Worm (Caenorhabditis elegans) whole organism, L2 larva: Measurements from ENCODE around the gene ins-39.
A peak's percentile ranks its signal among the peaks of the same experiment; 100 is the strongest.

ENCODE experiments used
- C34F6.9 ChIP-seq: fragments of 150-350 bp; optimal IDR thresholded peaks from 2 replicates; lab custom pipeline; 2014; ENCODE audit warnings: missing biosample characterization, missing genetic modification characterization
- F13H6.1 ChIP-seq: sonication (generic microtip); optimal IDR thresholded peaks from 2 replicates; lab custom pipeline; 2016; ENCODE audit warnings: missing genetic modification characterization, missing compliant biosample characterization
- ZK546.5 ChIP-seq: sonication (generic microtip); optimal IDR thresholded peaks from 2 replicates; lab custom pipeline; 2017; ENCODE audit warnings: missing biosample characterization, missing genetic modification characterization
- aly-2 ChIP-seq: fragments of 150-350 bp; optimal IDR thresholded peaks from 2 replicates; lab custom pipeline; 2014; ENCODE audit warnings: missing biosample characterization, missing genetic modification characterization
- ama-1 ChIP-seq: fragments of 150-350 bp; optimal IDR thresholded peaks from 2 replicates; lab custom pipeline; 2018; ENCODE audit warnings: inconsistent platforms
- blmp-1 ChIP-seq: sonication (generic microtip); optimal IDR thresholded peaks from 2 replicates; lab custom pipeline; 2017; ENCODE audit warnings: missing genetic modification characterization, mild to moderate bottlenecking, missing compliant biosample characterization, antibody characterized with exemption, moderate library complexity; ENCODE audit not compliant: insufficient read depth
- ceh-16 ChIP-seq: fragments of 150-350 bp; optimal IDR thresholded peaks from 2 replicates; lab custom pipeline; 2014; ENCODE audit warnings: missing biosample characterization, missing genetic modification characterization
- crh-2 ChIP-seq: sonication (generic microtip); optimal IDR thresholded peaks from 2 replicates; lab custom pipeline; 2017; ENCODE audit warnings: missing biosample characterization, missing genetic modification characterization
- dmd-4 ChIP-seq: sonication (generic microtip); optimal IDR thresholded peaks from 2 replicates; lab custom pipeline; 2017; ENCODE audit warnings: missing biosample characterization, missing genetic modification characterization
- egl-27 ChIP-seq: sonication (generic microtip); optimal IDR thresholded peaks from 3 replicates; lab custom pipeline; 2017; ENCODE audit warnings: missing biosample characterization, missing genetic modification reagents, missing genetic modification characterization
- fos-1 ChIP-seq: fragments of 150-350 bp; optimal IDR thresholded peaks from 2 replicates; lab custom pipeline; 2014; ENCODE audit warnings: missing biosample characterization, missing genetic modification characterization
- gmeb-1 ChIP-seq: fragments of 150-350 bp; optimal IDR thresholded peaks from 2 replicates; lab custom pipeline; 2014; ENCODE audit warnings: missing biosample characterization, missing genetic modification characterization
- lin-11 ChIP-seq: fragments of 150-350 bp; sonication (generic microtip); optimal IDR thresholded peaks from 2 replicates; lab custom pipeline; 2014; ENCODE audit warnings: missing biosample characterization, missing genetic modification characterization, inconsistent platforms, mixed read lengths
- lin-13 ChIP-seq: fragments of 150-350 bp; optimal IDR thresholded peaks from 2 replicates; lab custom pipeline; 2014; ENCODE audit warnings: missing biosample characterization, missing genetic modification reagents, missing genetic modification characterization
- mdl-1 ChIP-seq, 2 experiments: fragments of 150-350 bp in 1 of 2; sonication (generic microtip) in 1 of 2; optimal IDR thresholded peaks; 2 replicates each; lab custom pipeline; 2017; ENCODE audit warnings: missing biosample characterization in 2 of 2, missing genetic modification characterization in 2 of 2
- nhr-11 ChIP-seq: fragments of 150-350 bp; optimal IDR thresholded peaks from 2 replicates; lab custom pipeline; 2014; ENCODE audit warnings: missing biosample characterization, missing genetic modification characterization
- nhr-12 ChIP-seq: fragments of 150-350 bp; optimal IDR thresholded peaks from 2 replicates; lab custom pipeline; 2014; ENCODE audit warnings: missing biosample characterization, missing genetic modification characterization
- nhr-129 ChIP-seq: fragments of 150-350 bp; optimal IDR thresholded peaks from 2 replicates; lab custom pipeline; 2014; ENCODE audit warnings: missing biosample characterization, missing genetic modification characterization
- nhr-21 ChIP-seq: fragments of 150-350 bp; optimal IDR thresholded peaks from 2 replicates; lab custom pipeline; 2014; ENCODE audit warnings: missing biosample characterization, missing genetic modification characterization
- nhr-23 ChIP-seq: fragments of 150-350 bp; optimal IDR thresholded peaks from 2 replicates; lab custom pipeline; 2014; ENCODE audit warnings: missing biosample characterization, missing genetic modification reagents, missing genetic modification characterization
- peb-1 ChIP-seq: fragments of 150-350 bp; optimal IDR thresholded peaks from 2 replicates; lab custom pipeline; 2014; ENCODE audit warnings: missing biosample characterization, missing genetic modification characterization
- sma-9 ChIP-seq, 2 experiments: fragments of 150-350 bp in 1 of 2; sonication (generic microtip) in 1 of 2; optimal IDR thresholded peaks; 2 replicates each; lab custom pipeline; 2014 to 2016; ENCODE audit warnings: missing genetic modification characterization in 2 of 2, mild to moderate bottlenecking in 1 of 2, missing biosample characterization in 1 of 2, missing compliant biosample characterization in 1 of 2, missing genetic modification reagents in 1 of 2, moderate library complexity in 1 of 2
- snpc-4 ChIP-seq: fragments of 150-350 bp; optimal IDR thresholded peaks from 2 replicates; lab custom pipeline; 2014; ENCODE audit warnings: missing biosample characterization, missing genetic modification characterization
- unc-39 ChIP-seq: fragments of 150-350 bp; optimal IDR thresholded peaks from 2 replicates; lab custom pipeline; 2014; ENCODE audit warnings: missing biosample characterization, missing genetic modification characterization
- unc-55 ChIP-seq: fragments of 150-350 bp; sonication (generic microtip); optimal IDR thresholded peaks from 3 replicates; lab custom pipeline; 2014; ENCODE audit warnings: missing biosample characterization, missing genetic modification reagents, missing genetic modification characterization
- unc-62 ChIP-seq: fragments of 150-350 bp; optimal IDR thresholded peaks from 2 replicates; lab custom pipeline; 2014; ENCODE audit warnings: missing biosample characterization, missing genetic modification reagents, missing genetic modification characterization
- zag-1 ChIP-seq: fragments of 150-350 bp; optimal IDR thresholded peaks from 2 replicates; lab custom pipeline; 2014; ENCODE audit warnings: missing biosample characterization, missing genetic modification characterization
- ztf-4 ChIP-seq: fragments of 150-350 bp; optimal IDR thresholded peaks from 2 replicates; lab custom pipeline; 2014; ENCODE audit warnings: missing biosample characterization, missing genetic modification characterization

Gene ins-39

ce11 chrX:1379391-1379790, 35.2 kb upstream of the ins-39 start (continued):
- peak; percentile 24 for TF ChIP-seq gmeb-1 (tag; lab: Kevin White, UChicago)
- TF ChIP-seq egl-27 (tag; lab: Kevin White, UChicago) = no peak
- peak; percentile 53 for TF ChIP-seq fos-1 (tag; lab: Kevin White, UChicago)
- TF ChIP-seq nhr-12 (tag; lab: Kevin White, UChicago) = no peak
- TF ChIP-seq crh-2 (tag; lab: Kevin White, UChicago) = peak; percentile 61
- TF ChIP-seq aly-2 = no peak
- TF ChIP-seq sma-9 (GFP tag; optimal IDR thresholded peaks at IDR 0.05; lab: Kevin White, UChicago) = peak; percentile 56
- no peak for TF ChIP-seq sma-9 (tag; optimal IDR thresholded peaks at IDR 0.05; lab: Kevin White, UChicago)

ce11 chrX:1372464-1372863, 28.2 kb upstream of the ins-39 start:
- TF ChIP-seq snpc-4 (tag; lab: Kevin White, UChicago) (peak; percentile 11), nhr-11 (tag; lab: Kevin White, UChicago) (no peak)

- no peak for TF ChIP-seq nhr-23 (tag; lab: Kevin White, UChicago)
- no peak for TF ChIP-seq aly-2
- no peak for TF ChIP-seq zag-1 (tag; lab: Kevin White, UChicago)
- TF ChIP-seq ztf-4 (tag; lab: Kevin White, UChicago) = no peak
- TF ChIP-seq sma-9 (GFP tag; optimal IDR thresholded peaks at IDR 0.05; lab: Kevin White, UChicago) = peak; percentile 49
- no peak for TF ChIP-seq sma-9 (tag; optimal IDR thresholded peaks at IDR 0.05; lab: Kevin White, UChicago)
- TF ChIP-seq fos-1 (tag; lab: Kevin White, UChicago) = peak; percentile 72
- TF ChIP-seq nhr-129 (tag; lab: Kevin White, UChicago) = no peak
Measured at ce11 chrX:1371688-1372087, 27.5 kb upstream of the ins-39 start, which contains the start of gene fbxa-190. TSS of gene fbxa-190 (plus strand) at chrX:1372012.

ce11 chrX:1370736-1371281, 26.6 kb upstream of the ins-39 start, which contains the start of gene F56C3.7:
TSS of gene F56C3.7 (minus strand) at chrX:1370786.
- TF ChIP-seq mdl-1 (tag; optimal IDR thresholded peaks at IDR 0.05; lab: Kevin White, UChicago) = no peak
- no peak for TF ChIP-seq peb-1
- TF ChIP-seq unc-39 (tag; lab: Kevin White, UChicago) = no peak
- no peak for TF ChIP-seq crh-2 (tag; lab: Kevin White, UChicago)
- TF ChIP-seq gmeb-1 (tag; lab: Kevin White, UChicago) = peak; percentile 4
- TF ChIP-seq blmp-1 (tag; lab: Kevin White, UChicago) = no peak

ce11 chrX:1367416-1367815, 23.2 kb upstream of the ins-39 start, which contains the start of gene dgn-2:
TSS of gene dgn-2 (minus strand) at chrX:1367516.
- TF ChIP-seq unc-55 (GFP tag; lab: Kevin White, UChicago) (no peak), snpc-4 (tag; lab: Kevin White, UChicago) (no peak), ceh-16 (tag; lab: Kevin White, UChicago) (no peak), unc-62 (GFP tag; lab: Kevin White, UChicago) (no peak), ztf-4 (tag; lab: Kevin White, UChicago) (no peak), unc-39 (tag; lab: Kevin White, UChicago) (no peak), crh-2 (tag; lab: Kevin White, UChicago) (no peak), C34F6.9 (no peak), zag-1 (tag; lab: Kevin White, UChicago) (no peak), F13H6.1 (tag; lab: Kevin White, UChicago) (no peak), lin-13 (no peak), nhr-21 (no peak), blmp-1 (tag; lab: Kevin White, UChicago) (no peak), mdl-1 (tag; optimal IDR thresholded peaks at IDR 0.05; lab: Kevin White, UChicago) (no peak), nhr-11 (tag; lab: Kevin White, UChicago) (no peak), gmeb-1 (tag; lab: Kevin White, UChicago) (no peak), dmd-4 (tag; lab: Kevin White, UChicago) (no peak)

ce11 chrX:1360631-1361030, 16.4 kb upstream of the ins-39 start, which contains the start of gene F56C3.4:
TSS of gene F56C3.4 (minus strand) at chrX:1360731.
- no peak for TF ChIP-seq zag-1 (tag; lab: Kevin White, UChicago)
- TF ChIP-seq nhr-129 (tag; lab: Kevin White, UChicago) = no peak
- TF ChIP-seq snpc-4 (tag; lab: Kevin White, UChicago) = no peak
- TF ChIP-seq ama-1 (lab: Kevin White, UChicago) = no peak

ce11 chrX:1358295-1358694, 14.1 kb upstream of the ins-39 start, which contains the start of gene F56C3.3:
TSS of gene F56C3.3 (minus strand) at chrX:1358395.
- TF ChIP-seq F13H6.1 (tag; lab: Kevin White, UChicago) = no peak
- TF ChIP-seq ama-1 (lab: Kevin White, UChicago) = no peak
- TF ChIP-seq sma-9 (GFP tag; optimal IDR thresholded peaks at IDR 0.05; lab: Kevin White, UChicago) = no peak
- no peak for TF ChIP-seq sma-9 (tag; optimal IDR thresholded peaks at IDR 0.05; lab: Kevin White, UChicago)
- TF ChIP-seq ZK546.5 = no peak
- no peak for TF ChIP-seq lin-13
- no peak for TF ChIP-seq nhr-12 (tag; lab: Kevin White, UChicago)
- TF ChIP-seq zag-1 (tag; lab: Kevin White, UChicago) = no peak
- no peak for TF ChIP-seq crh-2 (tag; lab: Kevin White, UChicago)
- TF ChIP-seq aly-2 = no peak
- TF ChIP-seq lin-11 (tag; lab: Kevin White, UChicago) = no peak
